Worm (Caenorhabditis elegans) whole organism, L4 larva: Measurements from ENCODE around the gene nhl-1.

Source experiments
- F26F4.8 ChIP-seq: fragments of 200-800 bp; sonication (Bioruptor generic); conservative IDR thresholded peaks from 2 replicates; pipeline ENCODE4 v1.3.6; 2022; ENCODE audit warnings: missing genetic modification characterization, missing compliant biosample characterization
- ceh-62 ChIP-seq: sonication (generic microtip); optimal IDR thresholded peaks from 2 replicates; lab custom pipeline; 2017; ENCODE audit warnings: missing biosample characterization, missing genetic modification characterization
- ceh-82 ChIP-seq: sonication (generic microtip); optimal IDR thresholded peaks from 2 replicates; lab custom pipeline; 2017; ENCODE audit warnings: missing biosample characterization, missing genetic modification characterization
- lim-7 ChIP-seq: fragments of 200-800 bp; sonication (Bioruptor generic); IDR thresholded peaks from 2 replicates; pipeline ENCODE4 v1.3.6; 2022; ENCODE audit warnings: missing genetic modification characterization, missing compliant biosample characterization
- nhr-237 ChIP-seq: sonication (generic microtip); optimal IDR thresholded peaks from 2 replicates; lab custom pipeline; 2017; ENCODE audit warnings: missing biosample characterization, missing genetic modification characterization
- pqm-1 ChIP-seq: sonication (generic microtip); optimal IDR thresholded peaks from 2 replicates; lab custom pipeline; 2017; ENCODE audit warnings: missing biosample characterization, missing genetic modification characterization

ce11 chrIII:9145765-9146164 lies 7.9 kb downstream of the nhl-1 start, which contains the start of gene ZK512.8:
- TF ChIP-seq pqm-1, result no peak
- no peak for TF ChIP-seq lim-7 (GFP tag; lab: Robert Waterston, UW)
- TF ChIP-seq ceh-82, result no peak
- TF ChIP-seq nhr-237 (tag; lab: Kevin White, UChicago), result no peak
- TF ChIP-seq F26F4.8 (GFP tag; lab: Robert Waterston, UW), result no peak
- TF ChIP-seq ceh-62 (tag; lab: Kevin White, UChicago), result no peak
